Worm (Caenorhabditis elegans) whole organism, late embryonic: ENCODE results near the gene got-2.2.

Experiments used
- C08G9.2 ChIP-seq: sonication (generic microtip); optimal IDR thresholded peaks from 2 replicates; lab custom pipeline; 2016; ENCODE audit warnings: mild to moderate bottlenecking, missing genetic modification characterization, moderate library complexity, missing compliant biosample characterization
- C38D4.7 ChIP-seq: fragments of 200-800 bp; sonication (Bioruptor generic); optimal IDR thresholded peaks from 2 replicates; lab custom pipeline; 2018; ENCODE audit warnings: mild to moderate bottlenecking, missing genetic modification characterization, moderate library complexity, missing compliant biosample characterization
- F13H6.1 ChIP-seq: sonication (generic microtip); optimal IDR thresholded peaks from 2 replicates; lab custom pipeline; 2016; ENCODE audit warnings: missing genetic modification characterization, missing compliant biosample characterization
- K02D7.2 ChIP-seq: sonication (generic microtip); optimal IDR thresholded peaks from 2 replicates; lab custom pipeline; 2017; ENCODE audit warnings: mild to moderate bottlenecking, missing genetic modification characterization, missing compliant biosample characterization
- K09A11.1 ChIP-seq: sonication (generic microtip); optimal IDR thresholded peaks from 2 replicates; lab custom pipeline; 2017; ENCODE audit warnings: antibody characterized with exemption, mild to moderate bottlenecking, missing genetic modification characterization, missing compliant biosample characterization; ENCODE audit not compliant: insufficient read depth
- T23F11.4 ChIP-seq: fragments of 200-800 bp; sonication (Bioruptor generic); optimal IDR thresholded peaks from 2 replicates; lab custom pipeline; 2018; ENCODE audit warnings: mild to moderate bottlenecking, missing genetic modification characterization, missing compliant biosample characterization
- ahr-1 ChIP-seq: sonication (generic microtip); optimal IDR thresholded peaks from 2 replicates; lab custom pipeline; 2016; ENCODE audit warnings: missing genetic modification characterization, missing compliant biosample characterization
- ceh-14 ChIP-seq: sonication (generic microtip); optimal IDR thresholded peaks from 2 replicates; lab custom pipeline; 2016; ENCODE audit warnings: missing genotype, missing genetic modification characterization, missing compliant biosample characterization
- ceh-18 ChIP-seq: sonication (generic microtip); optimal IDR thresholded peaks from 2 replicates; lab custom pipeline; 2016; ENCODE audit warnings: missing genetic modification characterization, missing compliant biosample characterization
- ceh-19 ChIP-seq: fragments of 200-800 bp; sonication (Bioruptor generic); optimal IDR thresholded peaks from 2 replicates; lab custom pipeline; 2018; ENCODE audit warnings: mild to moderate bottlenecking, missing genetic modification characterization, missing compliant biosample characterization
- ceh-2 ChIP-seq: sonication (generic microtip); optimal IDR thresholded peaks from 2 replicates; lab custom pipeline; 2016; ENCODE audit warnings: missing genotype, missing genetic modification characterization, missing compliant biosample characterization
- ceh-22 ChIP-seq: sonication (generic microtip); optimal IDR thresholded peaks from 2 replicates; lab custom pipeline; 2017; ENCODE audit warnings: missing biosample characterization, missing genetic modification characterization
- ceh-24 ChIP-seq: sonication (generic microtip); optimal IDR thresholded peaks from 2 replicates; lab custom pipeline; 2016; ENCODE audit warnings: mild to moderate bottlenecking, missing genetic modification characterization, missing compliant biosample characterization
- ceh-30 ChIP-seq: fragments of 150-350 bp; optimal IDR thresholded peaks from 2 replicates; lab custom pipeline; 2014; ENCODE audit warnings: missing biosample characterization, missing genetic modification characterization
- ceh-34 ChIP-seq: sonication (generic microtip); optimal IDR thresholded peaks from 2 replicates; lab custom pipeline; 2016; ENCODE audit warnings: mild to moderate bottlenecking, missing genetic modification characterization, missing compliant biosample characterization
- ceh-45 ChIP-seq: fragments of 200-800 bp; sonication (Bioruptor generic); IDR thresholded peaks from 2 replicates; pipeline ENCODE4 v1.3.6; 2022; ENCODE audit warnings: missing genetic modification reagents, missing genetic modification characterization, missing compliant biosample characterization
- ceh-6 ChIP-seq: fragments of 200-800 bp; sonication (Bioruptor generic); optimal IDR thresholded peaks from 2 replicates; lab custom pipeline; 2018; ENCODE audit warnings: mild to moderate bottlenecking, missing genetic modification characterization, missing compliant biosample characterization
- che-1 ChIP-seq: sonication (generic microtip); optimal IDR thresholded peaks from 2 replicates; lab custom pipeline; 2016; ENCODE audit warnings: mild to moderate bottlenecking, missing genetic modification characterization, missing compliant biosample characterization
- dve-1 ChIP-seq: sonication (generic microtip); optimal IDR thresholded peaks from 2 replicates; lab custom pipeline; 2017; ENCODE audit warnings: antibody characterized with exemption, mild to moderate bottlenecking, missing genetic modification characterization, missing compliant biosample characterization
- elt-4 ChIP-seq: sonication (generic microtip); optimal IDR thresholded peaks from 2 replicates; lab custom pipeline; 2016; ENCODE audit warnings: missing genetic modification characterization, missing compliant biosample characterization
- ets-4 ChIP-seq: sonication (generic microtip); optimal IDR thresholded peaks from 2 replicates; lab custom pipeline; 2016; ENCODE audit warnings: missing genetic modification characterization, missing compliant biosample characterization
- eyg-1 ChIP-seq: sonication (generic microtip); optimal IDR thresholded peaks from 2 replicates; lab custom pipeline; 2016; ENCODE audit warnings: missing genotype, missing genetic modification characterization, missing compliant biosample characterization
- fax-1 ChIP-seq: sonication (generic microtip); optimal IDR thresholded peaks from 2 replicates; lab custom pipeline; 2016; ENCODE audit warnings: missing genotype, missing genetic modification characterization, missing compliant biosample characterization
- fkh-6 ChIP-seq: sonication (generic microtip); optimal IDR thresholded peaks from 2 replicates; lab custom pipeline; 2016; ENCODE audit warnings: missing genetic modification characterization, missing compliant biosample characterization
- gmeb-2 ChIP-seq: sonication (generic microtip); optimal IDR thresholded peaks from 2 replicates; lab custom pipeline; 2016; ENCODE audit warnings: missing genetic modification characterization, inconsistent platforms, missing compliant biosample characterization
- hlh-13 ChIP-seq: fragments of 200-800 bp; sonication (Bioruptor generic); optimal IDR thresholded peaks from 2 replicates; lab custom pipeline; 2018; ENCODE audit warnings: mild to moderate bottlenecking, missing genetic modification characterization, missing compliant biosample characterization
- hlh-15 ChIP-seq: sonication (generic microtip); optimal IDR thresholded peaks from 2 replicates; lab custom pipeline; 2016; ENCODE audit warnings: missing genetic modification characterization, missing compliant biosample characterization
- hlh-30 ChIP-seq: sonication (generic microtip); optimal IDR thresholded peaks from 2 replicates; lab custom pipeline; 2017; ENCODE audit warnings: antibody characterized with exemption, missing genetic modification characterization, missing compliant biosample characterization; ENCODE audit not compliant: insufficient read depth
- hlh-6 ChIP-seq: sonication (generic microtip); optimal IDR thresholded peaks from 2 replicates; lab custom pipeline; 2016; ENCODE audit warnings: missing genotype, missing genetic modification characterization, missing compliant biosample characterization
- hlh-8 ChIP-seq: sonication (generic microtip); optimal IDR thresholded peaks from 2 replicates; lab custom pipeline; 2016; ENCODE audit warnings: missing genotype, missing genetic modification characterization, missing compliant biosample characterization
- lin-11 ChIP-seq: fragments of 200-800 bp; sonication (Bioruptor generic); optimal IDR thresholded peaks from 2 replicates; lab custom pipeline; 2018; ENCODE audit warnings: mild to moderate bottlenecking, missing genetic modification characterization, missing compliant biosample characterization
- nfya-1 ChIP-seq: sonication (generic microtip); optimal IDR thresholded peaks from 2 replicates; lab custom pipeline; 2017; ENCODE audit warnings: missing genetic modification characterization, mild to moderate bottlenecking, missing compliant biosample characterization, antibody characterized with exemption, moderate library complexity
- nhr-232 ChIP-seq: sonication (generic microtip); optimal IDR thresholded peaks from 2 replicates; lab custom pipeline; 2016; ENCODE audit warnings: missing genetic modification characterization, missing compliant biosample characterization
- npax-4 ChIP-seq: sonication (generic microtip); optimal IDR thresholded peaks from 2 replicates; lab custom pipeline; 2016; ENCODE audit warnings: missing genetic modification characterization, missing compliant biosample characterization
- odd-2 ChIP-seq: sonication (generic microtip); optimal IDR thresholded peaks from 2 replicates; lab custom pipeline; 2017; ENCODE audit warnings: antibody characterized with exemption, mild to moderate bottlenecking, missing genetic modification characterization, missing compliant biosample characterization
- pat-9 ChIP-seq: fragments of 200-800 bp; sonication (Bioruptor generic); optimal IDR thresholded peaks from 2 replicates; lab custom pipeline; 2018; ENCODE audit warnings: mild to moderate bottlenecking, missing genetic modification characterization, moderate library complexity, missing compliant biosample characterization
- pax-1 ChIP-seq: fragments of 150-350 bp; optimal IDR thresholded peaks from 2 replicates; lab custom pipeline; 2014; ENCODE audit warnings: missing biosample characterization, missing genetic modification characterization
- pha-2 ChIP-seq: sonication (generic microtip); optimal IDR thresholded peaks from 2 replicates; lab custom pipeline; 2017; ENCODE audit warnings: mild to moderate bottlenecking, missing genetic modification characterization, missing compliant biosample characterization
- pha-4 ChIP-seq: fragments of 150-350 bp; optimal IDR thresholded peaks from 2 replicates; lab custom pipeline; 2018; ENCODE audit warnings: missing biosample characterization, missing genetic modification reagents, missing genetic modification characterization
- pqm-1 ChIP-seq: sonication (generic microtip); optimal IDR thresholded peaks from 2 replicates; lab custom pipeline; 2016; ENCODE audit warnings: missing genetic modification characterization, missing compliant biosample characterization
- pros-1 ChIP-seq: fragments of 150-350 bp; optimal IDR thresholded peaks from 2 replicates; lab custom pipeline; 2014; ENCODE audit warnings: missing biosample characterization, missing genetic modification reagents, missing genetic modification characterization
- ref-2 ChIP-seq: sonication (generic microtip); optimal IDR thresholded peaks from 2 replicates; lab custom pipeline; 2016; ENCODE audit warnings: missing genetic modification characterization, missing compliant biosample characterization
- rnt-1 ChIP-seq: sonication (generic microtip); optimal IDR thresholded peaks from 2 replicates; lab custom pipeline; 2016; ENCODE audit warnings: missing genetic modification characterization, missing compliant biosample characterization
- sdc-2 ChIP-seq: sonication (generic microtip); optimal IDR thresholded peaks from 2 replicates; lab custom pipeline; 2016; ENCODE audit warnings: missing genotype, missing genetic modification characterization, missing compliant biosample characterization
- sox-2 ChIP-seq: fragments of 200-800 bp; sonication (Bioruptor generic); IDR thresholded peaks from 2 replicates; pipeline ENCODE4 v1.3.6; 2022; ENCODE audit warnings: missing genetic modification reagents, missing genetic modification characterization, missing compliant biosample characterization
- sox-4 ChIP-seq: sonication (generic microtip); optimal IDR thresholded peaks from 2 replicates; lab custom pipeline; 2017; ENCODE audit warnings: mild to moderate bottlenecking, missing genetic modification characterization, inconsistent platforms, missing compliant biosample characterization
- syd-9 ChIP-seq: sonication (generic microtip); optimal IDR thresholded peaks from 2 replicates; lab custom pipeline; 2016; ENCODE audit warnings: mild to moderate bottlenecking, missing genetic modification characterization, moderate library complexity, missing compliant biosample characterization
- tbx-7 ChIP-seq: sonication (generic microtip); optimal IDR thresholded peaks from 2 replicates; lab custom pipeline; 2016; ENCODE audit warnings: missing genotype, missing genetic modification characterization, missing compliant biosample characterization
- unc-3 ChIP-seq, 2 experiments: fragments of 200-800 bp in 1 of 2; sonication (Bioruptor generic) in 1 of 2; sonication (generic microtip) in 1 of 2; conservative IDR thresholded peaks in 1 of 2; optimal IDR thresholded peaks in 1 of 2; 2 replicates each; pipeline versions ENCODE4 v1.3.6 to Lab custom; 2016 to 2022; ENCODE audit warnings: missing compliant biosample characterization in 2 of 2, missing genetic modification characterization in 2 of 2, missing genetic modification reagents in 1 of 2
- unc-86 ChIP-seq: sonication (generic microtip); optimal IDR thresholded peaks from 2 replicates; lab custom pipeline; 2016; ENCODE audit warnings: missing genetic modification characterization, missing compliant biosample characterization
- zip-5 ChIP-seq: sonication (generic microtip); optimal IDR thresholded peaks from 2 replicates; lab custom pipeline; 2016; ENCODE audit warnings: missing genetic modification characterization, missing compliant biosample characterization
- ztf-16 ChIP-seq: sonication (generic microtip); optimal IDR thresholded peaks from 2 replicates; lab custom pipeline; 2017; ENCODE audit warnings: missing genetic modification characterization, missing compliant biosample characterization

got-2.2 gene

ce11 chrX:6292143-6292542 lies 51.4 kb downstream of the got-2.2 start (continued):
- TF ChIP-seq K02D7.2 (tag; lab: Kevin White, UChicago), result peak; percentile 91
- peak; percentile 69 for TF ChIP-seq zip-5
- no peak for TF ChIP-seq elt-4
- peak; percentile 61 for TF ChIP-seq hlh-13 (GFP tag; lab: Kevin White, UChicago)
- TF ChIP-seq ahr-1 (tag; lab: Kevin White, UChicago), result peak; percentile 84
- TF ChIP-seq K09A11.1 (tag; lab: Kevin White, UChicago), result peak; percentile 70
- peak; percentile 91 for TF ChIP-seq che-1
- TF ChIP-seq tbx-7 (tag; lab: Kevin White, UChicago), result peak; percentile 27
- peak; percentile 89 for TF ChIP-seq C38D4.7 (GFP tag; lab: Kevin White, UChicago)
- TF ChIP-seq sdc-2, result peak; percentile 95
- TF ChIP-seq eyg-1 (tag; lab: Kevin White, UChicago), result peak; percentile 93
- peak; percentile 81 for TF ChIP-seq C08G9.2 (tag; lab: Kevin White, UChicago)
- peak; percentile 92 for TF ChIP-seq ztf-16 (tag; lab: Kevin White, UChicago)
- peak; percentile 65 for TF ChIP-seq hlh-8 (tag; lab: Kevin White, UChicago)
- no peak for TF ChIP-seq pha-4 (tag; lab: Kevin White, UChicago)
- TF ChIP-seq ceh-18 (tag; lab: Kevin White, UChicago), result peak; percentile 71
- peak; percentile 85 for TF ChIP-seq lin-11 (tag; lab: Kevin White, UChicago)
- peak; percentile 97 for TF ChIP-seq unc-3 (GFP tag; conservative IDR thresholded peaks at IDR 0.05; lab: Robert Waterston, UW)
- TF ChIP-seq unc-3 (tag; optimal IDR thresholded peaks at IDR 0.05; lab: Kevin White, UChicago), result peak; percentile 94
- peak; percentile 88 for TF ChIP-seq nhr-232
- peak; percentile 54 for TF ChIP-seq ets-4 (tag; lab: Kevin White, UChicago)
- TF ChIP-seq ceh-45, result peak; percentile 91
- peak; percentile 78 for TF ChIP-seq ceh-24
- peak; percentile 93 for TF ChIP-seq hlh-6 (tag; lab: Kevin White, UChicago)
- peak; percentile 88 for TF ChIP-seq fkh-6 (tag; lab: Kevin White, UChicago)
- TF ChIP-seq pha-2 (tag; lab: Kevin White, UChicago), result peak; percentile 76
- peak; percentile 84 for TF ChIP-seq dve-1 (tag; lab: Kevin White, UChicago)
- TF ChIP-seq syd-9 (tag; lab: Kevin White, UChicago), result peak; percentile 88
- peak; percentile 88 for TF ChIP-seq hlh-15 (tag; lab: Kevin White, UChicago)
- no peak for TF ChIP-seq pqm-1 (tag; lab: Kevin White, UChicago)
- TF ChIP-seq ceh-22 (tag; lab: Kevin White, UChicago), result no peak
- TF ChIP-seq ceh-6, result peak; percentile 87
- TF ChIP-seq F13H6.1, result peak; percentile 84
- peak; percentile 93 for TF ChIP-seq unc-86 (tag; lab: Kevin White, UChicago)
- TF ChIP-seq nfya-1, result peak; percentile 56
- TF ChIP-seq npax-4 (tag; lab: Kevin White, UChicago), result peak; percentile 81
- TF ChIP-seq ceh-2, result peak; percentile 73
- peak; percentile 92 for TF ChIP-seq ceh-19 (GFP tag; lab: Kevin White, UChicago)
- peak; percentile 91 for TF ChIP-seq pat-9
- TF ChIP-seq sox-2, result peak; percentile 89
- peak; percentile 92 for TF ChIP-seq gmeb-2 (tag; lab: Kevin White, UChicago)
- TF ChIP-seq hlh-30 (tag; lab: Kevin White, UChicago), result peak; percentile 8
- peak; percentile 88 for TF ChIP-seq fax-1
- no peak for TF ChIP-seq pros-1
- TF ChIP-seq ceh-30, result no peak
- peak; percentile 78 for TF ChIP-seq ref-2
- TF ChIP-seq T23F11.4 (GFP tag; lab: Kevin White, UChicago), result peak; percentile 89
- peak; percentile 45 for TF ChIP-seq odd-2 (tag; lab: Kevin White, UChicago)
- TF ChIP-seq sox-4, result peak; percentile 89
- TF ChIP-seq rnt-1 (tag; lab: Kevin White, UChicago), result peak; percentile 76
- peak; percentile 90 for TF ChIP-seq ceh-34 (tag; lab: Kevin White, UChicago)
- no peak for TF ChIP-seq pax-1 (tag; lab: Kevin White, UChicago)
- peak; percentile 86 for TF ChIP-seq ceh-14
